Fruit fly (Drosophila melanogaster): ENCODE measurements around the gene mRpL3.

mRpL3 gene

dm6 chrX:15766395-15766866 is 5.4 kb downstream of the mRpL3 start, which contains the start of gene CG8952:
Gene CG8952, minus strand, starts transcription at chrX:15766445.
- peak; percentile 50 for TF ChIP-seq kay (GFP tag; ENCODE audit: borderline replicate concordance)
- no peak for TF ChIP-seq ovo (GFP tag; optimal IDR thresholded peaks at IDR 0.05)

- TF ChIP-seq ovo (GFP tag; optimal IDR thresholded peaks at IDR 0.05), result no peak
- no peak for TF ChIP-seq CG33017 (tag; optimal IDR thresholded peaks at IDR 0.05)
- TF ChIP-seq tj (GFP tag; optimal IDR thresholded peaks at IDR 0.05), result no peak
- TF ChIP-seq cic (GFP tag; optimal IDR thresholded peaks at IDR 0.05), result no peak
These were observed 8.4 kb downstream of the mRpL3 start, which contains the start of gene CG33172 for dm6 chrX:15769457-15769856. Gene CG33172, plus strand, starts transcription at chrX:15769664.

dm6 chrX:15772663-15773062 is 11.6 kb downstream of the mRpL3 start, which contains the start of gene CG43672:
Gene CG43672, plus strand, starts transcription at chrX:15772963.
- TF ChIP-seq CG7045 (GFP tag; optimal IDR thresholded peaks at IDR 0.05), result no peak
- TF ChIP-seq CG33017 (tag; optimal IDR thresholded peaks at IDR 0.05), result no peak
- TF ChIP-seq CG11617 (GFP tag; optimal IDR thresholded peaks at IDR 0.05), result no peak
- no peak for TF ChIP-seq kay (GFP tag; ENCODE audit: borderline replicate concordance)
- TF ChIP-seq cic (GFP tag; optimal IDR thresholded peaks at IDR 0.05), result no peak
- TF ChIP-seq Mnt (GFP tag; optimal IDR thresholded peaks at IDR 0.05), result no peak
- TF ChIP-seq toe (GFP tag; optimal IDR thresholded peaks at IDR 0.05), result no peak
- no peak for TF ChIP-seq CG7101 (tag; optimal IDR thresholded peaks at IDR 0.05)
- TF ChIP-seq Crg-1 (GFP tag; optimal IDR thresholded peaks at IDR 0.05), result no peak
- no peak for TF ChIP-seq ovo (GFP tag; optimal IDR thresholded peaks at IDR 0.05)
- no peak for TF ChIP-seq CG5204 (GFP tag; optimal IDR thresholded peaks at IDR 0.05)
- TF ChIP-seq pad (GFP tag; optimal IDR thresholded peaks at IDR 0.05), result no peak

dm6 chrX:15778846-15779245 is 17.8 kb downstream of the mRpL3 start, which contains the start of gene CG43673:
Gene CG43673, plus strand, starts transcription at chrX:15779146.
- TF ChIP-seq cic (GFP tag; optimal IDR thresholded peaks at IDR 0.05) (no peak), CG14711 (tag; optimal IDR thresholded peaks at IDR 0.05) (no peak)

- TF ChIP-seq CG1620 (GFP tag; optimal IDR thresholded peaks at IDR 0.05) (no peak), cnc (optimal IDR thresholded peaks at IDR 0.05) (no peak), CG14711 (tag; optimal IDR thresholded peaks at IDR 0.05) (no peak), CG12768 (GFP tag; optimal IDR thresholded peaks at IDR 0.05) (no peak), Hr96 (GFP tag; optimal IDR thresholded peaks at IDR 0.05) (no peak), CG7101 (tag; optimal IDR thresholded peaks at IDR 0.05) (no peak), Crg-1 (GFP tag; optimal IDR thresholded peaks at IDR 0.05) (no peak), Clk (GFP tag; optimal IDR thresholded peaks at IDR 0.05) (no peak), CG11617 (GFP tag; optimal IDR thresholded peaks at IDR 0.05) (no peak), CG5204 (GFP tag; optimal IDR thresholded peaks at IDR 0.05) (no peak), tj (GFP tag; optimal IDR thresholded peaks at IDR 0.05) (no peak), pad (GFP tag; optimal IDR thresholded peaks at IDR 0.05) (no peak), ovo (GFP tag; optimal IDR thresholded peaks at IDR 0.05) (no peak), kay (GFP tag; ENCODE audit: borderline replicate concordance) (no peak), Mnt (GFP tag; optimal IDR thresholded peaks at IDR 0.05) (no peak), toe (GFP tag; optimal IDR thresholded peaks at IDR 0.05) (no peak), CG33017 (tag; optimal IDR thresholded peaks at IDR 0.05) (no peak), cic (GFP tag; optimal IDR thresholded peaks at IDR 0.05) (no peak), bab1 (GFP tag; optimal IDR thresholded peaks at IDR 0.05) (no peak)
These were observed 22.6 kb downstream of the mRpL3 start, which contains the start of gene Efhc1.1 for dm6 chrX:15783610-15784009. Gene Efhc1.1, minus strand, starts transcription at chrX:15783710.

dm6 chrX:15785429-15786239 is 24.6 kb downstream of the mRpL3 start, which contains the start of the genes Paf-AHalpha and mRpS30:
Gene Paf-AHalpha, minus strand, starts transcription at chrX:15785583.
Gene mRpS30, plus strand, starts transcription at chrX:15786047.
- TF ChIP-seq bab1 (GFP tag; optimal IDR thresholded peaks at IDR 0.05) (peak; percentile 45), CG12768 (GFP tag; optimal IDR thresholded peaks at IDR 0.05) (no peak), cnc (optimal IDR thresholded peaks at IDR 0.05) (no peak), Hr96 (GFP tag; optimal IDR thresholded peaks at IDR 0.05) (no peak)

dm6 chrX:15786242-15786641 is 25.2 kb downstream of the mRpL3 start:
- no peak for TF ChIP-seq Hr96 (GFP tag; optimal IDR thresholded peaks at IDR 0.05)

Measured in whole organism, adult.